Fruit fly (Drosophila melanogaster): ENCODE measurements around the gene omd.

omd gene

dm6 chr3R:13715012-13715673 lies 28.1 kb upstream of the omd start, which contains the start of gene kmr (continued):
- no peak for TF ChIP-seq CG8765 (GFP tag; IDR thresholded peaks at IDR 0.05)
- no peak for TF ChIP-seq CG43689 (GFP tag; IDR thresholded peaks at IDR 0.05)
- no peak for TF ChIP-seq croc (GFP tag; conservative IDR thresholded peaks at IDR 0.05)
- no peak for TF ChIP-seq Sry-β (GFP tag; optimal IDR thresholded peaks at IDR 0.05)
- TF ChIP-seq pnt (GFP tag; optimal IDR thresholded peaks at IDR 0.05) = peak; percentile 5
- peak; percentile 53 for TF ChIP-seq CG5953 (GFP tag; IDR thresholded peaks at IDR 0.05)
- TF ChIP-seq CG18476 (GFP tag; optimal IDR thresholded peaks at IDR 0.05) = peak; percentile 24
- no peak for TF ChIP-seq CG9932 (GFP tag; IDR thresholded peaks at IDR 0.05)
- no peak for TF ChIP-seq Abd-B (GFP tag; optimal IDR thresholded peaks at IDR 0.05)
- TF ChIP-seq Doc3 (GFP tag; IDR thresholded peaks at IDR 0.05; ENCODE audit: partially characterized antibody) = no peak
- TF ChIP-seq CG2116 (GFP tag; optimal IDR thresholded peaks at IDR 0.05) = peak; percentile 19
- peak; percentile 13 for TF ChIP-seq CG3163 (GFP tag; optimal IDR thresholded peaks at IDR 0.05)
- peak; percentile 22 for TF ChIP-seq CG33213 (GFP tag; optimal IDR thresholded peaks at IDR 0.05)
- no peak for TF ChIP-seq dati (GFP tag; IDR thresholded peaks at IDR 0.05)
- no peak for TF ChIP-seq kay (GFP tag; optimal IDR thresholded peaks at IDR 0.05)
- TF ChIP-seq Drgx (GFP tag; IDR thresholded peaks at IDR 0.05) = peak; percentile 55; the same call in 1 of the 2 replicates
- TF ChIP-seq CG18764 (GFP tag; optimal IDR thresholded peaks at IDR 0.05) = no peak
- no peak for TF ChIP-seq CG3065 (GFP tag; optimal IDR thresholded peaks at IDR 0.05)
- peak; percentile 78 for TF ChIP-seq chm (GFP tag; IDR thresholded peaks at IDR 0.05)
- TF ChIP-seq Mrtf (GFP tag; IDR thresholded peaks at IDR 0.05) = no peak
- no peak for TF ChIP-seq h (optimal IDR thresholded peaks at IDR 0.05)
- TF ChIP-seq HLH3B (GFP tag; IDR thresholded peaks at IDR 0.05) = peak; percentile 41; the same call in 1 of the 2 replicates
- TF ChIP-seq caup (GFP tag; optimal IDR thresholded peaks at IDR 0.05; ENCODE audit: severe bottlenecking) = peak; percentile 59
- TF ChIP-seq Dref (GFP tag; IDR thresholded peaks at IDR 0.05) = no peak
- TF ChIP-seq CG9727 (GFP tag; optimal IDR thresholded peaks at IDR 0.05) = peak; percentile 3
- TF ChIP-seq CG12155 (GFP tag; optimal IDR thresholded peaks at IDR 0.05) = no peak
- no peak for TF ChIP-seq ken (GFP tag; IDR thresholded peaks at IDR 0.05)
- no peak for TF ChIP-seq Bteb2 (GFP tag; optimal IDR thresholded peaks at IDR 0.05)
- TF ChIP-seq Bdp1 (GFP tag; optimal IDR thresholded peaks at IDR 0.05) = no peak
- TF ChIP-seq ase (GFP tag; IDR thresholded peaks at IDR 0.05) = no peak
- TF ChIP-seq Dek (tag; optimal IDR thresholded peaks at IDR 0.05) = peak; percentile 5
- TF ChIP-seq psq (GFP tag; optimal IDR thresholded peaks at IDR 0.05) = no peak
- no peak for TF ChIP-seq CG11398 (GFP tag; optimal IDR thresholded peaks at IDR 0.05)
- no peak for TF ChIP-seq ems (GFP tag; optimal IDR thresholded peaks at IDR 0.05)
- TF ChIP-seq Mes4 (GFP tag; optimal IDR thresholded peaks at IDR 0.05) = no peak
- TF ChIP-seq CG1024 (GFP tag; IDR thresholded peaks at IDR 0.05) = no peak
- TF ChIP-seq so (GFP tag; IDR thresholded peaks at IDR 0.05) = peak; percentile 88; the same call in 1 of the 3 replicates
- no peak for TF ChIP-seq Ravus (GFP tag; IDR thresholded peaks at IDR 0.05)
- peak; percentile 50 for TF ChIP-seq odd (GFP tag; optimal IDR thresholded peaks at IDR 0.05)
- TF ChIP-seq esg (GFP tag; conservative IDR thresholded peaks at IDR 0.05) = no peak
- peak; percentile 32 for TF ChIP-seq Hmr (GFP tag; optimal IDR thresholded peaks at IDR 0.05)
- no peak for TF ChIP-seq Hr39 (optimal IDR thresholded peaks at IDR 0.05)
- TF ChIP-seq Dfd (GFP tag; optimal IDR thresholded peaks at IDR 0.05) = no peak
- TF ChIP-seq pita (GFP tag; optimal IDR thresholded peaks at IDR 0.05) = no peak
- no peak for TF ChIP-seq otp (GFP tag; IDR thresholded peaks at IDR 0.05)
- peak; percentile 67 for TF ChIP-seq Adf1 (GFP tag; IDR thresholded peaks at IDR 0.05)
- no peak for TF ChIP-seq CG6272 (GFP tag; IDR thresholded peaks at IDR 0.05)
- TF ChIP-seq sens-2 (GFP tag; IDR thresholded peaks at IDR 0.05) = no peak
- TF ChIP-seq CG12744 (GFP tag; optimal IDR thresholded peaks at IDR 0.05) = no peak
- TF ChIP-seq Meics (GFP tag; optimal IDR thresholded peaks at IDR 0.05) = peak; percentile 27
- TF ChIP-seq CG17359 (tag; optimal IDR thresholded peaks at IDR 0.05) = peak; percentile 46
- no peak for TF ChIP-seq CG6654 (GFP tag; optimal IDR thresholded peaks at IDR 0.05)
- TF ChIP-seq p53 (GFP tag; optimal IDR thresholded peaks at IDR 0.05) = no peak
